Worm (Caenorhabditis elegans): ENCODE measurements around the gene T25G12.11.
A peak's percentile ranks its signal among the peaks of the same experiment; 100 is the strongest.

The T25G12.11 gene

ce11 chrX:17214803-17215202 is 22.5 kb downstream of the T25G12.11 start, which contains the start of gene acdh-10:
TSS of gene acdh-10 (minus strand) at chrX:17214903.
- TF ChIP-seq tbx-8 (GFP tag; optimal IDR thresholded peaks at IDR 0.05): no peak
- no peak for TF ChIP-seq nhr-76 (tag; optimal IDR thresholded peaks at IDR 0.05)

ce11 chrX:17211513-17211912 is 25.8 kb downstream of the T25G12.11 start:
- TF ChIP-seq blmp-1 (tag; optimal IDR thresholded peaks at IDR 0.05) (peak; percentile 78), elt-1 (tag; optimal IDR thresholded peaks at IDR 0.05; ENCODE audit: borderline replicate concordance, insufficient read depth) (no peak), unc-120 (tag; optimal IDR thresholded peaks at IDR 0.05; ENCODE audit: poor library complexity, severe bottlenecking) (no peak), mep-1 (tag; optimal IDR thresholded peaks at IDR 0.05) (no peak), ztf-11 (tag; optimal IDR thresholded peaks at IDR 0.05) (no peak), sem-2 (GFP tag; optimal IDR thresholded peaks at IDR 0.05) (no peak)

ce11 chrX:17209265-17209664 is 28.1 kb downstream of the T25G12.11 start, which contains the start of gene T08G2.2:
TSS of gene T08G2.2 (minus strand) at chrX:17209365.
- no peak for TF ChIP-seq sem-2 (GFP tag; optimal IDR thresholded peaks at IDR 0.05)
- TF ChIP-seq snpc-4 (tag; optimal IDR thresholded peaks at IDR 0.05): no peak
- no peak for TF ChIP-seq ces-1 (GFP tag; optimal IDR thresholded peaks at IDR 0.05)
- no peak for TF ChIP-seq pha-4 (tag; optimal IDR thresholded peaks at IDR 0.05)
- no peak for TF ChIP-seq ceh-39 (tag; optimal IDR thresholded peaks at IDR 0.05)
- TF ChIP-seq unc-62 (GFP tag; optimal IDR thresholded peaks at IDR 0.05): no peak
- no peak for TF ChIP-seq mls-2 (tag; optimal IDR thresholded peaks at IDR 0.05)
- TF ChIP-seq unc-120 (tag; optimal IDR thresholded peaks at IDR 0.05; ENCODE audit: poor library complexity, severe bottlenecking): no peak
- no peak for TF ChIP-seq elt-1 (tag; optimal IDR thresholded peaks at IDR 0.05; ENCODE audit: borderline replicate concordance, insufficient read depth)
- TF ChIP-seq M03D4.4 (tag; optimal IDR thresholded peaks at IDR 0.05): no peak
- TF ChIP-seq tbx-8 (GFP tag; optimal IDR thresholded peaks at IDR 0.05): no peak
- no peak for TF ChIP-seq lsy-2 (tag; optimal IDR thresholded peaks at IDR 0.05)
- TF ChIP-seq nhr-28 (tag; optimal IDR thresholded peaks at IDR 0.05): no peak
- TF ChIP-seq nhr-237 (tag; optimal IDR thresholded peaks at IDR 0.05): no peak
- TF ChIP-seq lin-13 (tag; optimal IDR thresholded peaks at IDR 0.05): no peak
- TF ChIP-seq unc-39 (tag; optimal IDR thresholded peaks at IDR 0.05): no peak
- TF ChIP-seq nhr-76 (tag; optimal IDR thresholded peaks at IDR 0.05): no peak
- no peak for TF ChIP-seq nhr-12 (tag; optimal IDR thresholded peaks at IDR 0.05)
- TF ChIP-seq cnd-1 (tag; optimal IDR thresholded peaks at IDR 0.05): no peak
- no peak for TF ChIP-seq zip-8 (tag; optimal IDR thresholded peaks at IDR 0.05)

ce11 chrX:17205853-17206252 is 31.5 kb downstream of the T25G12.11 start:
- TF ChIP-seq lin-32 (GFP tag; optimal IDR thresholded peaks at IDR 0.05) (no peak), nhr-28 (tag; optimal IDR thresholded peaks at IDR 0.05) (no peak), sem-2 (GFP tag; optimal IDR thresholded peaks at IDR 0.05) (no peak)

- no peak for TF ChIP-seq mls-2 (tag; optimal IDR thresholded peaks at IDR 0.05)
Measured at ce11 chrX:17203399-17203798, 33.9 kb downstream of the T25G12.11 start.

- TF ChIP-seq ceh-83 (GFP tag; optimal IDR thresholded peaks at IDR 0.05): no peak
- TF ChIP-seq nhr-12 (tag; optimal IDR thresholded peaks at IDR 0.05): no peak
- TF ChIP-seq blmp-1 (tag; optimal IDR thresholded peaks at IDR 0.05): no peak
- TF ChIP-seq tbx-8 (GFP tag; optimal IDR thresholded peaks at IDR 0.05): no peak
Measured at ce11 chrX:17197824-17198223, 39.5 kb downstream of the T25G12.11 start.

ce11 chrX:17195080-17195479 is 42.3 kb downstream of the T25G12.11 start, which contains the start of gene B0302.5:
TSS of gene B0302.5 (minus strand) at chrX:17195137.
- no peak for TF ChIP-seq lsy-2 (tag; optimal IDR thresholded peaks at IDR 0.05)

All from whole organism, mixed stage, embryonic.